Fruit fly (Drosophila melanogaster) Kc167 (cell line): Measurements from ENCODE around the gene CG2772.

ENCODE experiments used
- Myc ChIP-seq: fragments of >200 bp; optimal IDR thresholded peaks from 2 replicates; lab custom pipeline; 2017; ENCODE audit warnings: missing external identifiers
- Sin3A ChIP-seq: fragments of >200 bp; optimal IDR thresholded peaks from 2 replicates; lab custom pipeline; 2018; ENCODE audit warnings: missing external identifiers
- h ChIP-seq: fragments of >200 bp; optimal IDR thresholded peaks from 3 replicates; lab custom pipeline; 2018; ENCODE audit warnings: missing external identifiers
- insv ChIP-seq: fragments of >200 bp; optimal IDR thresholded peaks from 3 replicates; lab custom pipeline; 2018; ENCODE audit warnings: missing external identifiers
- psq ChIP-seq: fragments of >200 bp; optimal IDR thresholded peaks from 2 replicates; lab custom pipeline; 2017; ENCODE audit warnings: missing external identifiers
- ttk ChIP-seq: sonication (Bioruptor generic); optimal IDR thresholded peaks from 2 replicates; lab custom pipeline; 2017; ENCODE audit warnings: missing external identifiers

DNA sequence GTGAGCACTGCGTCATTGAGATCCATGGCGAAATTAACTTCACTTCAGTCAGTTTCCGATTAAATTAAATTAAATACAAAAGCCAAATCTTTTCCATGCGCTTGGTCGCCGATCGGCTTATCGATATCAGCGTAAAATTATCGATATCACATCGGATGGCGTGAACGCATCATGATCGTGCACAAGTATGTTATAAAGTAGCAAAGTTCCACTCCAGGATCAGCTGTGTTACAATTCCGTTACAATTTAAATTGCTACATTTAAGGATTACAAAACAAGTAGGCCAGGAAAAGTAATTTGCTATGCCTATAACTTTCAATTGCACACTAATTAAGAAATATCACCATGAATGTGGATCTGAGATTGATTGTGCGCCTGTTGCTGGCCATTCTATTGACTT lies 24.1 kb downstream of the CG2772 start, which contains the start of the genes Pif1 and CG31776:
- TF ChIP-seq Sin3A (lab: Kevin White, UChicago) (no peak), psq (lab: Kevin White, UChicago) (no peak), Myc (no peak), h (lab: Kevin White, UChicago) (no peak), ttk (lab: Kevin White, UChicago) (no peak), insv (lab: Kevin White, UChicago) (no peak)
